Worm (Caenorhabditis elegans) whole organism, midembryonic: Measurements from ENCODE around the gene cysl-3.

Experiments
- T22C8.4 ChIP-seq: fragments of 200-800 bp; sonication (Bioruptor generic); IDR thresholded peaks from 2 replicates; pipeline ENCODE4 v1.3.6; 2022; ENCODE audit warnings: missing genetic modification characterization, missing compliant biosample characterization
- cog-1 ChIP-seq: sonication (generic microtip); optimal IDR thresholded peaks from 2 replicates; lab custom pipeline; 2016; ENCODE audit warnings: missing genetic modification characterization, missing compliant biosample characterization
- flt-1 ChIP-seq: fragments of 200-800 bp; sonication (Bioruptor generic); IDR thresholded peaks from 2 replicates; pipeline ENCODE4 v1.3.6; 2022; ENCODE audit warnings: missing genetic modification characterization, missing compliant biosample characterization
- klf-2 ChIP-seq: fragments of 200-800 bp; sonication (Bioruptor generic); conservative IDR thresholded peaks from 2 replicates; pipeline ENCODE4 v1.3.6; 2022; ENCODE audit warnings: missing genetic modification reagents, missing genetic modification characterization, missing compliant biosample characterization
- med-1 ChIP-seq: sonication (generic microtip); optimal IDR thresholded peaks from 2 replicates; lab custom pipeline; 2017; ENCODE audit warnings: missing genetic modification characterization, mild to moderate bottlenecking, missing compliant biosample characterization, antibody characterized with exemption, missing genetic modification reagents; ENCODE audit not compliant: insufficient read depth
- ref-1 ChIP-seq: fragments of 200-800 bp; sonication (Bioruptor generic); conservative IDR thresholded peaks from 2 replicates; pipeline ENCODE4 v1.3.6; 2022; ENCODE audit warnings: missing genetic modification reagents, missing genetic modification characterization, missing compliant biosample characterization
- tab-1 ChIP-seq: fragments of 200-800 bp; sonication (Bioruptor generic); IDR thresholded peaks from 2 replicates; pipeline ENCODE4 v1.3.6; 2022; ENCODE audit warnings: missing genetic modification characterization, missing compliant biosample characterization
- ztf-23 ChIP-seq: fragments of 200-800 bp; sonication (Bioruptor generic); IDR thresholded peaks from 2 replicates; pipeline ENCODE4 v1.3.6; 2022; ENCODE audit warnings: missing genetic modification reagents, missing genetic modification characterization, missing compliant biosample characterization
- ztf-29 ChIP-seq: fragments of 200-800 bp; sonication (Bioruptor generic); IDR thresholded peaks from 2 replicates; pipeline ENCODE4 v1.3.6; 2022; ENCODE audit warnings: missing genetic modification reagents, missing genetic modification characterization, missing compliant biosample characterization

Gene cysl-3

ce11 chrV:3739302-3739701 is 36.6 kb downstream of the cysl-3 start, which contains the start of gene hpo-36:
hpo-36 (minus strand) TSS chrV:3739402.
- TF ChIP-seq ztf-23 (GFP tag; lab: Robert Waterston, UW) (no peak), med-1 (GFP tag; lab: Kevin White, UChicago) (no peak)

- TF ChIP-seq med-1 (GFP tag; lab: Kevin White, UChicago) (no peak), T22C8.4 (GFP tag; lab: Robert Waterston, UW) (no peak), ref-1 (no peak), klf-2 (no peak), tab-1 (GFP tag; lab: Robert Waterston, UW) (no peak), cog-1 (tag; lab: Kevin White, UChicago) (no peak), flt-1 (GFP tag; lab: Robert Waterston, UW) (no peak), ztf-23 (GFP tag; lab: Robert Waterston, UW) (no peak), ztf-29 (GFP tag; lab: Robert Waterston, UW) (no peak)
Measured at ce11 chrV:3738409-3738808, 37.5 kb downstream of the cysl-3 start.

ce11 chrV:3724772-3725171 is 51.2 kb downstream of the cysl-3 start, which contains the start of gene str-30:
str-30 (plus strand) TSS chrV:3725072.
- TF ChIP-seq ztf-23 (GFP tag; lab: Robert Waterston, UW), result no peak
